Fruit fly (Drosophila melanogaster): ENCODE measurements around the gene CG15546.

Gene CG15546

dm6 chr3R:30887711-30888549 lies 11.9 kb upstream of the CG15546 start (continued):
- peak; percentile 62 to 71 for TF ChIP-seq dpn (GFP tag; optimal IDR thresholded peaks at IDR 0.05)
- no peak for TF ChIP-seq CG2116 (GFP tag; optimal IDR thresholded peaks at IDR 0.05)
- TF ChIP-seq PHDP (tag; optimal IDR thresholded peaks at IDR 0.05) = no peak
- peak; percentile 61 for TF ChIP-seq HHEX (GFP tag; optimal IDR thresholded peaks at IDR 0.05)
- TF ChIP-seq CG16863 (GFP tag; optimal IDR thresholded peaks at IDR 0.05) = peak; percentile 28
- TF ChIP-seq CG12104 (GFP tag; optimal IDR thresholded peaks at IDR 0.05) = no peak
- peak; percentile 37 for TF ChIP-seq CG3065 (GFP tag; optimal IDR thresholded peaks at IDR 0.05)
- TF ChIP-seq CG8281 (tag; optimal IDR thresholded peaks at IDR 0.05) = no peak
- peak; percentile 66 for TF ChIP-seq Hey (tag; optimal IDR thresholded peaks at IDR 0.05)
- peak; percentile 62 for TF ChIP-seq CG7786 (GFP tag; optimal IDR thresholded peaks at IDR 0.05)
- peak; percentile 41 for TF ChIP-seq nerfin-1 (tag; optimal IDR thresholded peaks at IDR 0.05)
- no peak for TF ChIP-seq CG4404 (GFP tag; IDR thresholded peaks at IDR 0.05)
- no peak for TF ChIP-seq CG43689 (GFP tag; IDR thresholded peaks at IDR 0.05)
- TF ChIP-seq crc (GFP tag; optimal IDR thresholded peaks at IDR 0.05) = peak; percentile 71
- TF ChIP-seq caup (GFP tag; optimal IDR thresholded peaks at IDR 0.05; ENCODE audit: severe bottlenecking) = peak; percentile 5
- TF ChIP-seq NfI (GFP tag; optimal IDR thresholded peaks at IDR 0.05) = peak; percentile 69
- TF ChIP-seq CG3407 (GFP tag; optimal IDR thresholded peaks at IDR 0.05) = peak; percentile 22
- peak; percentile 64 for TF ChIP-seq CG6813 (GFP tag; optimal IDR thresholded peaks at IDR 0.05)
- TF ChIP-seq CG13775 (GFP tag; optimal IDR thresholded peaks at IDR 0.05) = peak; percentile 9
- TF ChIP-seq CTCF (GFP tag; optimal IDR thresholded peaks at IDR 0.05) = peak; percentile 13
- TF ChIP-seq CG7745 (tag; optimal IDR thresholded peaks at IDR 0.05) = no peak
- TF ChIP-seq CG31441 (GFP tag; IDR thresholded peaks at IDR 0.05) = no peak; the same call in 1 of the 2 replicates
- TF ChIP-seq Hmr (GFP tag; optimal IDR thresholded peaks at IDR 0.05) = peak; percentile 35
- peak; percentile 71 for TF ChIP-seq Fer3 (tag; optimal IDR thresholded peaks at IDR 0.05)
- no peak for TF ChIP-seq CG13894 (tag; optimal IDR thresholded peaks at IDR 0.05)
- no peak for TF ChIP-seq yki (optimal IDR thresholded peaks at IDR 0.05)
- peak; percentile 96 for TF ChIP-seq Ets65A (GFP tag)
- no peak for TF ChIP-seq Hmx (GFP tag; optimal IDR thresholded peaks at IDR 0.05)
- TF ChIP-seq kay (GFP tag; optimal IDR thresholded peaks at IDR 0.05) = peak; percentile 38
- no peak for TF ChIP-seq CG14965 (GFP tag; optimal IDR thresholded peaks at IDR 0.05; ENCODE audit: borderline replicate concordance)
- peak; percentile 32 to 59 for TF ChIP-seq Hr51 (GFP tag; optimal IDR thresholded peaks at IDR 0.05)
- no peak for TF ChIP-seq fd102C (GFP tag; optimal IDR thresholded peaks at IDR 0.05)
- TF ChIP-seq CG10267 (tag; optimal IDR thresholded peaks at IDR 0.05) = peak; percentile 23
- TF ChIP-seq h (optimal IDR thresholded peaks at IDR 0.05) = no peak
- TF ChIP-seq CG13624 (GFP tag; optimal IDR thresholded peaks at IDR 0.05) = peak; percentile 52
- TF ChIP-seq Gsc (GFP tag; IDR thresholded peaks at IDR 0.05) = peak; percentile 42
- TF ChIP-seq gce (GFP tag; IDR thresholded peaks at IDR 0.05) = peak; percentile 32; the same call in 1 of the 3 replicates
- peak; percentile 46 for TF ChIP-seq dmrt11E (tag; optimal IDR thresholded peaks at IDR 0.05)
- TF ChIP-seq E2f2 (GFP tag; IDR thresholded peaks at IDR 0.05) = peak; percentile 36; the same call in 1 of the 2 replicates
- peak; percentile 40; the same call in 1 of the 2 replicates for TF ChIP-seq stc (GFP tag; IDR thresholded peaks at IDR 0.05)
- TF ChIP-seq ssp (GFP tag; IDR thresholded peaks at IDR 0.05) = peak; percentile 14; the same call in 1 of the 2 replicates
- no peak for TF ChIP-seq CrebB (tag; optimal IDR thresholded peaks at IDR 0.05)
- TF ChIP-seq cas (GFP tag; IDR thresholded peaks at IDR 0.05) = peak; percentile 35; the same call in 1 of the 2 replicates
- 0 out of 3 replicates have a peak, but pooled peaks have one; percentile 39 for TF ChIP-seq Dbx (GFP tag; IDR thresholded peaks at IDR 0.05)
- TF ChIP-seq Opbp (GFP tag; IDR thresholded peaks at IDR 0.05; ENCODE audit: partially characterized antibody) = no peak
- no peak for TF ChIP-seq Sry-β (GFP tag; optimal IDR thresholded peaks at IDR 0.05)
- TF ChIP-seq NC2α (GFP tag; optimal IDR thresholded peaks at IDR 0.05) = no peak
- TF ChIP-seq Rx (GFP tag; IDR thresholded peaks at IDR 0.05) = peak; percentile 59; the same call in 1 of the 2 replicates
- no peak for TF ChIP-seq CG17186 (GFP tag; optimal IDR thresholded peaks at IDR 0.05)
